Worm (Caenorhabditis elegans): Measurements from ENCODE around the gene C44H4.8.

- TF ChIP-seq him-1 (tag; optimal IDR thresholded peaks at IDR 0.05): no peak
- TF ChIP-seq W03F9.2 (tag; optimal IDR thresholded peaks at IDR 0.05): no peak
These were observed 15.3 kb downstream of the C44H4.8 start for ce11 chrX:14610093-14610763.
